Fruit fly (Drosophila melanogaster) whole organism, embryonic: Measurements from ENCODE around the gene wapl.
A peak's percentile ranks its signal among the peaks of the same experiment; 100 is the strongest.

Experiments used
- CG10274 ChIP-seq: fragments of 200-800 bp; sonication (Bioruptor generic); optimal IDR thresholded peaks from 3 replicates; lab custom pipeline; 2017; ENCODE audit warnings: missing biosample characterization, mild to moderate bottlenecking, missing genetic modification characterization
- CG11247 ChIP-seq: fragments of 200-800 bp; sonication (Bioruptor generic); IDR thresholded peaks from 2 replicates; pipeline ENCODE4 v1.3.6; 2022; ENCODE audit warnings: missing biosample characterization, missing genetic modification characterization
- CG11723 ChIP-seq: fragments of 200-800 bp; sonication (Bioruptor generic); optimal IDR thresholded peaks from 2 replicates; lab custom pipeline; 2017; ENCODE audit warnings: missing biosample characterization, mild to moderate bottlenecking, missing genetic modification characterization
- CG12659 ChIP-seq: fragments of 200-800 bp; sonication (Bioruptor generic); optimal IDR thresholded peaks from 3 replicates; lab custom pipeline; 2017; ENCODE audit warnings: mild to moderate bottlenecking, missing biosample characterization, missing genetic modification reagents, missing genetic modification characterization
- CG13123 ChIP-seq: fragments of 200-800 bp; sonication (Bioruptor generic); optimal IDR thresholded peaks from 2 replicates; lab custom pipeline; 2016; ENCODE audit warnings: missing biosample characterization, missing genetic modification characterization
- CG14014 ChIP-seq: fragments of 200-800 bp; sonication (Bioruptor generic); IDR thresholded peaks from 2 replicates; pipeline ENCODE4 v1.3.6; 2022; ENCODE audit warnings: missing biosample characterization, missing genetic modification characterization
- CG15514 ChIP-seq: fragments of 200-800 bp; sonication (Bioruptor generic); optimal IDR thresholded peaks from 3 replicates; lab custom pipeline; 2017; ENCODE audit warnings: missing biosample characterization, missing genetic modification characterization, mild to moderate bottlenecking, moderate library complexity, missing genetic modification reagents
- CG16813 ChIP-seq: fragments of 200-800 bp; sonication (Bioruptor generic); IDR thresholded peaks from 3 replicates; pipeline ENCODE4 v1.3.6; 2022; ENCODE audit warnings: missing biosample characterization, missing genetic modification characterization; ENCODE audit not compliant: partially characterized antibody
- CG18011 ChIP-seq: fragments of 200-800 bp; sonication (Bioruptor generic); optimal IDR thresholded peaks from 2 replicates; lab custom pipeline; 2017; ENCODE audit warnings: missing biosample characterization, missing genetic modification characterization, mild to moderate bottlenecking, moderate library complexity, missing genotype
- CG18262 ChIP-seq: fragments of 200-800 bp; optimal IDR thresholded peaks from 3 replicates; lab custom pipeline; 2019; ENCODE audit warnings: missing biosample characterization, mild to moderate bottlenecking, missing genetic modification characterization, moderate library complexity
- CG33213 ChIP-seq: fragments of 200-800 bp; sonication (Bioruptor generic); optimal IDR thresholded peaks from 3 replicates; lab custom pipeline; 2016; ENCODE audit warnings: missing biosample characterization, missing genetic modification characterization
- CG34224 ChIP-seq: fragments of 200-800 bp; sonication (Bioruptor generic); IDR thresholded peaks from 3 replicates; pipeline ENCODE4 v1.3.6; 2022; ENCODE audit warnings: missing biosample characterization, missing genetic modification characterization; ENCODE audit not compliant: partially characterized antibody
- CG34422 ChIP-seq: fragments of 200-800 bp; sonication (Bioruptor generic); IDR thresholded peaks from 3 replicates; pipeline ENCODE4 v1.3.6; 2022; ENCODE audit warnings: missing biosample characterization, missing genetic modification characterization
- CG4282 ChIP-seq: fragments of 200-800 bp; sonication (Bioruptor generic); optimal IDR thresholded peaks from 2 replicates; lab custom pipeline; 2016; ENCODE audit warnings: missing biosample characterization, missing genetic modification characterization
- CG8290 ChIP-seq, 3 experiments: fragments of 200-800 bp; sonication (Bioruptor generic); optimal IDR thresholded peaks; 2 replicates each; lab custom pipeline; 2016 to 2019; ENCODE audit warnings: missing biosample characterization in 3 of 3, missing genetic modification characterization in 3 of 3, mild to moderate bottlenecking in 2 of 3, moderate library complexity in 1 of 3
- CHES-1-like ChIP-seq: fragments of 200-800 bp; sonication (Bioruptor generic); optimal IDR thresholded peaks from 2 replicates; lab custom pipeline; 2016; ENCODE audit warnings: missing biosample characterization, missing genetic modification characterization
- Dll ChIP-seq: fragments of 200-800 bp; sonication (Bioruptor generic); IDR thresholded peaks from 4 replicates; pipeline ENCODE4 v1.3.6; 2022; ENCODE audit warnings: missing biosample characterization, missing genetic modification characterization; ENCODE audit not compliant: partially characterized antibody
- Doc3 ChIP-seq: fragments of 200-800 bp; sonication (Bioruptor generic); IDR thresholded peaks from 3 replicates; pipeline ENCODE4 v1.3.6; 2022; ENCODE audit warnings: missing biosample characterization, missing genetic modification characterization; ENCODE audit not compliant: partially characterized antibody
- GATAe ChIP-seq: fragments of 200-800 bp; sonication (Bioruptor generic); conservative IDR thresholded peaks from 2 replicates; pipeline ENCODE4 v1.3.6; 2022; ENCODE audit warnings: missing biosample characterization, missing genetic modification characterization
- H15 ChIP-seq: fragments of 200-800 bp; sonication (Bioruptor generic); IDR thresholded peaks from 3 replicates; pipeline ENCODE4 v1.3.6; 2022; ENCODE audit warnings: missing biosample characterization, missing genetic modification characterization
- HLH54F ChIP-seq: fragments of 200-800 bp; sonication (Bioruptor generic); optimal IDR thresholded peaks from 3 replicates; lab custom pipeline; 2016; ENCODE audit warnings: missing biosample characterization, missing genetic modification characterization
- Hmr ChIP-seq: fragments of 200-800 bp; sonication (Bioruptor generic); optimal IDR thresholded peaks from 3 replicates; lab custom pipeline; 2017; ENCODE audit warnings: mild to moderate bottlenecking, missing biosample characterization, missing genetic modification reagents, missing genetic modification characterization
- Neu2 ChIP-seq: fragments of 200-800 bp; sonication (Bioruptor generic); optimal IDR thresholded peaks from 3 replicates; lab custom pipeline; 2016; ENCODE audit warnings: missing biosample characterization, missing genetic modification characterization, borderline replicate concordance
- NfI ChIP-seq: fragments of 200-800 bp; sonication (Bioruptor generic); optimal IDR thresholded peaks from 3 replicates; lab custom pipeline; 2018; ENCODE audit warnings: missing biosample characterization, mild to moderate bottlenecking, missing genetic modification characterization, moderate library complexity
- Oaz ChIP-seq: fragments of 200-800 bp; sonication (Bioruptor generic); IDR thresholded peaks from 2 replicates; pipeline ENCODE4 v1.3.6; 2022; ENCODE audit warnings: missing biosample characterization, missing genetic modification characterization
- Ravus ChIP-seq: fragments of 200-800 bp; sonication (Bioruptor generic); IDR thresholded peaks from 2 replicates; pipeline ENCODE4 v1.3.6; 2022; ENCODE audit warnings: missing biosample characterization, missing genetic modification characterization
- Scr ChIP-seq: fragments of 200-800 bp; sonication (Bioruptor generic); IDR thresholded peaks from 2 replicates; pipeline ENCODE4 v1.3.6; 2022; ENCODE audit warnings: missing biosample characterization, missing genetic modification characterization; ENCODE audit not compliant: partially characterized antibody
- Six4 ChIP-seq: fragments of 200-800 bp; sonication (Bioruptor generic); optimal IDR thresholded peaks from 2 replicates; lab custom pipeline; 2016; ENCODE audit warnings: missing biosample characterization, missing genetic modification characterization
- Sry-δ ChIP-seq: fragments of 200-800 bp; sonication (Bioruptor generic); optimal IDR thresholded peaks from 2 replicates; lab custom pipeline; 2016; ENCODE audit warnings: missing biosample characterization, missing genetic modification characterization
- TFAM ChIP-seq: fragments of 200-800 bp; sonication (Bioruptor generic); optimal IDR thresholded peaks from 2 replicates; lab custom pipeline; 2017; ENCODE audit warnings: missing biosample characterization, missing genetic modification characterization, inconsistent platforms
- Vsx1 ChIP-seq: fragments of 200-800 bp; sonication (Bioruptor generic); optimal IDR thresholded peaks from 2 replicates; lab custom pipeline; 2017; ENCODE audit warnings: missing biosample characterization, mild to moderate bottlenecking, missing genetic modification characterization, missing genetic modification reagents
- bbx ChIP-seq: fragments of 200-800 bp; sonication (Bioruptor generic); IDR thresholded peaks from 2 replicates; pipeline ENCODE4 v1.3.6; 2022; ENCODE audit warnings: missing biosample characterization, missing genetic modification characterization; ENCODE audit not compliant: partially characterized antibody
- ci ChIP-seq: fragments of 200-800 bp; sonication (Bioruptor generic); IDR thresholded peaks from 3 replicates; pipeline ENCODE4 v1.3.6; 2022; ENCODE audit warnings: missing biosample characterization, missing genetic modification characterization
- gce ChIP-seq: fragments of 200-800 bp; sonication (Bioruptor generic); IDR thresholded peaks from 3 replicates; pipeline ENCODE4 v1.3.6; 2022; ENCODE audit warnings: missing biosample characterization, missing genetic modification characterization
- hbn ChIP-seq: fragments of 200-800 bp; sonication (Bioruptor generic); IDR thresholded peaks from 2 replicates; pipeline ENCODE4 v1.3.6; 2022; ENCODE audit warnings: missing biosample characterization, missing genetic modification characterization; ENCODE audit not compliant: partially characterized antibody
- mirr ChIP-seq: fragments of 200-800 bp; sonication (Bioruptor generic); optimal IDR thresholded peaks from 3 replicates; lab custom pipeline; 2018; ENCODE audit warnings: missing biosample characterization, mild to moderate bottlenecking, missing genetic modification characterization
- nau ChIP-seq: fragments of 200-800 bp; sonication (Bioruptor generic); optimal IDR thresholded peaks from 3 replicates; lab custom pipeline; 2017; ENCODE audit warnings: missing biosample characterization, mild to moderate bottlenecking, missing genetic modification characterization, missing genetic modification reagents
- nerfin-1 ChIP-seq: fragments of 200-800 bp; sonication (Bioruptor generic); optimal IDR thresholded peaks from 3 replicates; lab custom pipeline; 2019; ENCODE audit warnings: missing biosample characterization, mild to moderate bottlenecking, missing genetic modification characterization, moderate library complexity
- odd ChIP-seq: fragments of 200-800 bp; sonication (Bioruptor generic); optimal IDR thresholded peaks from 2 replicates; lab custom pipeline; 2017; ENCODE audit warnings: missing biosample characterization, mild to moderate bottlenecking, missing genetic modification characterization
- pan ChIP-seq, 4 experiments: fragments of >200 bp in 3 of 4; fragments of 200-800 bp in 1 of 4; sonication (Bioruptor generic) in 1 of 4; optimal IDR thresholded peaks in 3 of 4; IDR thresholded peaks in 1 of 4; 2 replicates each; pipeline versions ENCODE4 v1.3.6 to Lab custom; 2017 to 2022; ENCODE audit warnings: missing biosample characterization in 2 of 4, missing genetic modification characterization in 2 of 4, mixed read lengths in 1 of 4
- pzg ChIP-seq: fragments of 200-800 bp; sonication (Bioruptor generic); optimal IDR thresholded peaks from 3 replicates; lab custom pipeline; 2018; ENCODE audit warnings: missing biosample characterization, mild to moderate bottlenecking, missing genetic modification characterization, moderate library complexity
- schlank ChIP-seq: fragments of 200-800 bp; sonication (Bioruptor generic); optimal IDR thresholded peaks from 2 replicates; lab custom pipeline; 2018; ENCODE audit warnings: missing biosample characterization, mild to moderate bottlenecking, missing genetic modification characterization
- sim ChIP-seq: fragments of 200-800 bp; sonication (Bioruptor generic); IDR thresholded peaks from 2 replicates; pipeline ENCODE4 v1.3.6; 2022; ENCODE audit warnings: missing biosample characterization, missing genetic modification characterization
- tio ChIP-seq: fragments of 200-800 bp; sonication (Bioruptor generic); optimal IDR thresholded peaks from 2 replicates; lab custom pipeline; 2017; ENCODE audit warnings: missing biosample characterization, missing genetic modification characterization, inconsistent platforms
- toy ChIP-seq: fragments of 200-800 bp; sonication (Bioruptor generic); IDR thresholded peaks from 2 replicates; pipeline ENCODE4 v1.3.6; 2022; ENCODE audit warnings: missing biosample characterization, missing genetic modification characterization
- twi ChIP-seq: fragments of 200-800 bp; optimal IDR thresholded peaks from 2 replicates; lab custom pipeline; 2019; ENCODE audit warnings: missing biosample characterization, mild to moderate bottlenecking, missing genetic modification characterization, moderate library complexity
- usp ChIP-seq: fragments of >200 bp; optimal IDR thresholded peaks from 2 replicates; lab custom pipeline; 2017; ENCODE audit warnings: missing biosample characterization, missing genetic modification characterization
- vnd ChIP-seq: fragments of 200-800 bp; sonication (Bioruptor generic); IDR thresholded peaks from 3 replicates; pipeline ENCODE4 v1.3.6; 2022; ENCODE audit warnings: missing biosample characterization, missing genetic modification characterization; ENCODE audit not compliant: partially characterized antibody

Gene wapl

DNA sequence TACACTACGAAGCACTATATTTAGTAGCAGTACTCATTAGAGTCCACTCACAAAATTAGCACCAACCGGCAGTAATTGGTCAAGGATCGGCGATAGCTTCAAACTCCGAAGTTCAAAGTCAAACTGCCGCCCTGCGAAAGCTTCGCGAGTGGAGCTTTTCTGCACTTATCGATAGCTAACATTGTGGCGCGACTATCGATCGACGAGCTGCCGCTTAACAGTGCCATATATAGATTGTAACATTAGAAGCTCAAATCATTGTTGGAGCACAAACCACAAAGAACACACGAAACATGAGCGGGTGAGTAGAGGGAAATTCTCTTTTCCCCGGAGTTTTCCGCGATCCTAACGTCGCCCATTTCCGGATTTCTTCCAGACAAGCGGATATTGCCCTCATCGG is 13.7 kb downstream of the wapl start, which contains the start of gene Pgd (continued):
- TF ChIP-seq sim (GFP tag; lab: Robert Waterston, UW), result no peak
- TF ChIP-seq NfI (GFP tag; lab: Kevin White, UChicago), result no peak
- TF ChIP-seq HLH54F, result no peak
- TF ChIP-seq nau, result no peak
- TF ChIP-seq odd (GFP tag; lab: Kevin White, UChicago), result no peak
- no peak for TF ChIP-seq CG4282 (GFP tag; lab: Kevin White, UChicago)
- no peak for TF ChIP-seq Ravus (GFP tag; lab: Robert Waterston, UW)
- peak; percentile 43; the same call in 1 of the 3 replicates for TF ChIP-seq vnd (GFP tag; lab: Robert Waterston, UW)
- TF ChIP-seq Oaz, result no peak
- no peak for TF ChIP-seq H15 (GFP tag; lab: Robert Waterston, UW)
- no peak for TF ChIP-seq CG33213 (GFP tag; lab: Kevin White, UChicago)
- TF ChIP-seq CG34224 (GFP tag; lab: Robert Waterston, UW), result peak; percentile 50; the same call in 2 of the 3 replicates
- no peak for TF ChIP-seq CG18011 (GFP tag; lab: Kevin White, UChicago)
- TF ChIP-seq ci, result 0 out of 3 replicates have a peak, but pooled peaks have one; percentile 5
- TF ChIP-seq CG8290 (GFP tag; optimal IDR thresholded peaks at IDR 0.05; lab: Kevin White, UChicago), result no peak
- TF ChIP-seq CG8290 (tag; optimal IDR thresholded peaks at IDR 0.05; lab: Kevin White, UChicago), result peak in 1 of 2 experiments; percentile 24
- TF ChIP-seq CG11247 (GFP tag; lab: Robert Waterston, UW), result no peak
- TF ChIP-seq schlank (tag; lab: Kevin White, UChicago), result no peak
- TF ChIP-seq mirr (GFP tag; lab: Kevin White, UChicago), result peak; percentile 3
- no peak for TF ChIP-seq CG12659 (GFP tag; lab: Kevin White, UChicago)
- TF ChIP-seq tio (GFP tag; lab: Kevin White, UChicago), result no peak
- TF ChIP-seq Neu2 (GFP tag; lab: Kevin White, UChicago), result no peak
- TF ChIP-seq CG10274 (GFP tag; lab: Kevin White, UChicago), result no peak
- no peak for TF ChIP-seq toy
- TF ChIP-seq TFAM (GFP tag; lab: Kevin White, UChicago), result no peak
- peak; percentile 44 for TF ChIP-seq Scr (GFP tag; lab: Robert Waterston, UW)
- no peak for TF ChIP-seq CG11723 (GFP tag; lab: Kevin White, UChicago)
- peak; percentile 39 for TF ChIP-seq CG15514 (GFP tag; lab: Kevin White, UChicago)
- TF ChIP-seq gce (GFP tag; lab: Robert Waterston, UW), result no peak
- TF ChIP-seq hbn (GFP tag; lab: Robert Waterston, UW), result peak; percentile 64
- TF ChIP-seq GATAe (GFP tag; lab: Robert Waterston, UW), result no peak
- TF ChIP-seq CG34422 (GFP tag; lab: Robert Waterston, UW), result no peak
- peak; percentile 73 for TF ChIP-seq bbx (GFP tag; lab: Robert Waterston, UW)
- TF ChIP-seq Dll (GFP tag; lab: Robert Waterston, UW), result peak; percentile 57; the same call in 2 of the 4 replicates
- TF ChIP-seq Vsx1, result no peak
- TF ChIP-seq Doc3 (GFP tag; lab: Robert Waterston, UW), result peak; percentile 58; the same call in 2 of the 3 replicates
- no peak for TF ChIP-seq Six4 (GFP tag; lab: Kevin White, UChicago)
- peak; percentile 56 for TF ChIP-seq pzg (GFP tag; lab: Kevin White, UChicago)
- no peak for TF ChIP-seq CHES-1-like (GFP tag; lab: Kevin White, UChicago)
- TF ChIP-seq CG14014 (GFP tag; lab: Robert Waterston, UW), result no peak
- no peak for TF ChIP-seq usp (GFP tag; lab: Kevin White, UChicago)
- TF ChIP-seq nerfin-1 (tag; lab: Kevin White, UChicago), result no peak
- no peak for TF ChIP-seq pan (optimal IDR thresholded peaks at IDR 0.05; lab: Kevin White, UChicago)
- peak in 1 of 2 experiments; percentile 29 for TF ChIP-seq pan (GFP tag; optimal IDR thresholded peaks at IDR 0.05 in 1 of 2, IDR thresholded peaks at IDR 0.05 in 1 of 2)
- peak; percentile 59 for TF ChIP-seq Sry-δ (GFP tag; lab: Kevin White, UChicago)
- no peak for TF ChIP-seq twi (tag; lab: Kevin White, UChicago)
- no peak for TF ChIP-seq CG13123 (GFP tag; lab: Kevin White, UChicago)
- peak; percentile 23 for TF ChIP-seq Hmr
- no peak for TF ChIP-seq CG18262 (tag; lab: Kevin White, UChicago)
- peak; percentile 47; the same call in 1 of the 3 replicates for TF ChIP-seq CG16813
